Fruit fly (Drosophila melanogaster) whole organism, embryonic: ENCODE measurements around the gene CG7458.

Experiments
- Bgb ChIP-seq: fragments of 200-800 bp; sonication (Bioruptor generic); IDR thresholded peaks from 2 replicates; pipeline ENCODE4 v1.3.6; 2022; ENCODE audit warnings: missing biosample characterization, missing genetic modification characterization; ENCODE audit not compliant: partially characterized antibody
- BtbVII ChIP-seq: fragments of 200-800 bp; sonication (Bioruptor generic); optimal IDR thresholded peaks from 3 replicates; lab custom pipeline; 2017; ENCODE audit warnings: missing biosample characterization, mild to moderate bottlenecking, missing genetic modification characterization
- CG11085 ChIP-seq: fragments of 200-800 bp; sonication (Bioruptor generic); IDR thresholded peaks from 2 replicates; pipeline ENCODE4 v1.3.6; 2022; ENCODE audit warnings: missing biosample characterization, missing genetic modification characterization
- CG11695 ChIP-seq: fragments of 200-800 bp; sonication (Bioruptor generic); IDR thresholded peaks from 3 replicates; pipeline ENCODE4 v1.3.6; 2022; ENCODE audit warnings: missing biosample characterization, missing genetic modification characterization
- CG12104 ChIP-seq: fragments of 200-800 bp; sonication (Bioruptor generic); optimal IDR thresholded peaks from 3 replicates; lab custom pipeline; 2016; ENCODE audit warnings: missing biosample characterization, missing genetic modification characterization
- CG12236 ChIP-seq: fragments of 200-800 bp; sonication (Bioruptor generic); optimal IDR thresholded peaks from 2 replicates; lab custom pipeline; 2016; ENCODE audit warnings: missing biosample characterization, missing genetic modification characterization
- CG1233 ChIP-seq: fragments of 200-800 bp; sonication (Bioruptor generic); optimal IDR thresholded peaks from 4 replicates; lab custom pipeline; 2018; ENCODE audit warnings: missing biosample characterization, mild to moderate bottlenecking, missing genetic modification characterization
- CG13123 ChIP-seq: fragments of 200-800 bp; sonication (Bioruptor generic); optimal IDR thresholded peaks from 2 replicates; lab custom pipeline; 2016; ENCODE audit warnings: missing biosample characterization, missing genetic modification characterization
- CG15011 ChIP-seq: fragments of 200-800 bp; sonication (Bioruptor generic); optimal IDR thresholded peaks from 3 replicates; lab custom pipeline; 2018; ENCODE audit warnings: missing biosample characterization, mild to moderate bottlenecking, missing genetic modification characterization
- CG1529 ChIP-seq: fragments of 200-800 bp; sonication (Bioruptor generic); optimal IDR thresholded peaks from 3 replicates; lab custom pipeline; 2018; ENCODE audit warnings: missing biosample characterization, missing genetic modification characterization
- CG17612 ChIP-seq: fragments of 200-800 bp; sonication (Bioruptor generic); IDR thresholded peaks from 2 replicates; pipeline ENCODE4 v1.3.6; 2022; ENCODE audit warnings: missing biosample characterization, missing genetic modification characterization
- CG18011 ChIP-seq: fragments of 200-800 bp; sonication (Bioruptor generic); optimal IDR thresholded peaks from 2 replicates; lab custom pipeline; 2017; ENCODE audit warnings: missing biosample characterization, missing genetic modification characterization, mild to moderate bottlenecking, moderate library complexity, missing genotype
- CG2678 ChIP-seq: fragments of 200-800 bp; sonication (Bioruptor generic); optimal IDR thresholded peaks from 3 replicates; lab custom pipeline; 2019; ENCODE audit warnings: missing biosample characterization, mild to moderate bottlenecking, missing genetic modification characterization, moderate library complexity
- CG32532 ChIP-seq: fragments of 200-800 bp; sonication (Bioruptor generic); IDR thresholded peaks from 2 replicates; pipeline ENCODE4 v1.3.6; 2022; ENCODE audit warnings: missing biosample characterization, missing genetic modification characterization
- CG34376 ChIP-seq: fragments of 200-800 bp; sonication (Bioruptor generic); optimal IDR thresholded peaks from 2 replicates; lab custom pipeline; 2018; ENCODE audit warnings: missing biosample characterization, mild to moderate bottlenecking, missing genetic modification characterization
- CG4424 ChIP-seq: fragments of 200-800 bp; sonication (Bioruptor generic); optimal IDR thresholded peaks from 3 replicates; lab custom pipeline; 2016; ENCODE audit warnings: missing biosample characterization, missing genetic modification characterization
- CG5180 ChIP-seq: fragments of 200-800 bp; sonication (Bioruptor generic); optimal IDR thresholded peaks from 3 replicates; lab custom pipeline; 2017; ENCODE audit warnings: missing biosample characterization, missing genetic modification characterization, mild to moderate bottlenecking, moderate library complexity, missing genetic modification reagents
- CG6689 ChIP-seq: fragments of 200-800 bp; sonication (Bioruptor generic); IDR thresholded peaks from 2 replicates; pipeline ENCODE4 v1.3.6; 2022; ENCODE audit warnings: missing biosample characterization, missing genetic modification characterization
- CkIIα-i1 ChIP-seq: fragments of 200-800 bp; sonication (Bioruptor generic); IDR thresholded peaks from 2 replicates; pipeline ENCODE4 v1.3.6; 2022; ENCODE audit warnings: missing biosample characterization, missing genetic modification characterization
- D19A ChIP-seq: fragments of 200-800 bp; optimal IDR thresholded peaks from 3 replicates; lab custom pipeline; 2019; ENCODE audit warnings: missing biosample characterization, mild to moderate bottlenecking, missing genetic modification characterization, moderate library complexity
- Dbx ChIP-seq: fragments of 200-800 bp; sonication (Bioruptor generic); IDR thresholded peaks from 3 replicates; pipeline ENCODE4 v1.3.6; 2022; ENCODE audit warnings: missing biosample characterization, missing genetic modification characterization
- Deaf1 ChIP-seq: fragments of 200-800 bp; optimal IDR thresholded peaks from 3 replicates; lab custom pipeline; 2019; ENCODE audit warnings: missing biosample characterization, mild to moderate bottlenecking, missing genetic modification characterization, moderate library complexity
- Dip2 ChIP-seq: fragments of 200-800 bp; sonication (Bioruptor generic); IDR thresholded peaks from 2 replicates; pipeline ENCODE4 v1.3.6; 2022; ENCODE audit warnings: missing biosample characterization, missing genetic modification characterization
- ERR ChIP-seq: fragments of 200-800 bp; sonication (Bioruptor generic); optimal IDR thresholded peaks from 2 replicates; lab custom pipeline; 2016; ENCODE audit warnings: missing biosample characterization, missing genetic modification characterization
- Hey ChIP-seq: fragments of 200-800 bp; sonication (Bioruptor generic); optimal IDR thresholded peaks from 3 replicates; lab custom pipeline; 2018; ENCODE audit warnings: missing biosample characterization, mild to moderate bottlenecking, missing genetic modification characterization
- Hr51 ChIP-seq, 2 experiments: fragments of 200-800 bp; sonication (Bioruptor generic); optimal IDR thresholded peaks; 2 replicates in 1 of 2; 3 replicates in 1 of 2; lab custom pipeline; 2016 to 2018; ENCODE audit warnings: missing biosample characterization in 2 of 2, missing genetic modification characterization in 2 of 2, mild to moderate bottlenecking in 1 of 2, moderate library complexity in 1 of 2
- MTF-1 ChIP-seq: fragments of 200-800 bp; sonication (Bioruptor generic); optimal IDR thresholded peaks from 2 replicates; lab custom pipeline; 2018; ENCODE audit warnings: missing biosample characterization, mild to moderate bottlenecking, missing genetic modification characterization, borderline replicate concordance
- Meics ChIP-seq: fragments of 200-800 bp; sonication (Bioruptor generic); optimal IDR thresholded peaks from 2 replicates; lab custom pipeline; 2017; ENCODE audit warnings: missing biosample characterization, mild to moderate bottlenecking, missing genetic modification characterization
- Optix ChIP-seq: fragments of 200-800 bp; sonication (Bioruptor generic); IDR thresholded peaks from 3 replicates; pipeline ENCODE4 v1.3.6; 2022; ENCODE audit warnings: missing biosample characterization, missing genetic modification characterization
- Pdp1 ChIP-seq, 2 experiments: fragments of 200-800 bp; sonication (Bioruptor generic); optimal IDR thresholded peaks; 3 replicates each; lab custom pipeline; 2016; ENCODE audit warnings: missing biosample characterization in 2 of 2, missing genetic modification characterization in 2 of 2, mild to moderate bottlenecking in 1 of 2, moderate library complexity in 1 of 2
- Rfx ChIP-seq: fragments of 200-800 bp; sonication (Bioruptor generic); IDR thresholded peaks from 2 replicates; pipeline ENCODE4 v1.3.6; 2022; ENCODE audit warnings: missing biosample characterization, missing genetic modification characterization
- Sox102F ChIP-seq: fragments of 200-800 bp; sonication (Bioruptor generic); optimal IDR thresholded peaks from 2 replicates; lab custom pipeline; 2018; ENCODE audit warnings: missing biosample characterization, mild to moderate bottlenecking, missing genetic modification characterization, moderate library complexity
- Usf ChIP-seq: fragments of 200-800 bp; sonication (Bioruptor generic); optimal IDR thresholded peaks from 2 replicates; lab custom pipeline; 2017; ENCODE audit warnings: missing genotype, missing biosample characterization, missing genetic modification characterization
- croc ChIP-seq: fragments of 200-800 bp; sonication (Bioruptor generic); conservative IDR thresholded peaks from 3 replicates; pipeline ENCODE4 v1.3.6; 2022; ENCODE audit warnings: missing biosample characterization, missing genetic modification characterization
- danr ChIP-seq: fragments of 200-800 bp; sonication (Bioruptor generic); IDR thresholded peaks from 2 replicates; pipeline ENCODE4 v1.3.6; 2022; ENCODE audit warnings: missing biosample characterization, missing genetic modification characterization
- dysf ChIP-seq: fragments of 200-800 bp; sonication (Bioruptor generic); IDR thresholded peaks from 3 replicates; pipeline ENCODE4 v1.3.6; 2022; ENCODE audit warnings: missing biosample characterization, missing genetic modification characterization
- fd64A ChIP-seq: fragments of 200-800 bp; sonication (Bioruptor generic); optimal IDR thresholded peaks from 3 replicates; lab custom pipeline; 2018; ENCODE audit warnings: missing biosample characterization, mild to moderate bottlenecking, missing genetic modification characterization
- fd96Cb ChIP-seq: fragments of 200-800 bp; sonication (Bioruptor generic); optimal IDR thresholded peaks from 2 replicates; lab custom pipeline; 2018; ENCODE audit warnings: missing biosample characterization, mild to moderate bottlenecking, missing genetic modification characterization, moderate library complexity
- ind ChIP-seq: fragments of 200-800 bp; sonication (Bioruptor generic); optimal IDR thresholded peaks from 3 replicates; lab custom pipeline; 2016; ENCODE audit warnings: missing biosample characterization, missing genetic modification characterization
- nerfin-1 ChIP-seq: fragments of 200-800 bp; sonication (Bioruptor generic); optimal IDR thresholded peaks from 3 replicates; lab custom pipeline; 2019; ENCODE audit warnings: missing biosample characterization, mild to moderate bottlenecking, missing genetic modification characterization, moderate library complexity
- phol ChIP-seq: fragments of 200-800 bp; sonication (Bioruptor generic); optimal IDR thresholded peaks from 3 replicates; lab custom pipeline; 2018; ENCODE audit warnings: missing biosample characterization, mild to moderate bottlenecking, missing genetic modification characterization, moderate library complexity
- pros ChIP-seq: fragments of 200-800 bp; sonication (Bioruptor generic); optimal IDR thresholded peaks from 3 replicates; lab custom pipeline; 2019; ENCODE audit warnings: missing biosample characterization, mild to moderate bottlenecking, missing genetic modification characterization, moderate library complexity
- pum ChIP-seq: fragments of 200-800 bp; sonication (Bioruptor generic); optimal IDR thresholded peaks from 2 replicates; lab custom pipeline; 2016; ENCODE audit warnings: missing biosample characterization, missing genetic modification characterization
- sc ChIP-seq, 3 experiments: fragments of >200 bp in 2 of 3; fragments of 200-800 bp in 1 of 3; sonication (Bioruptor generic) in 1 of 3; optimal IDR thresholded peaks; 2 replicates in 2 of 3; 3 replicates in 1 of 3; lab custom pipeline; 2017; ENCODE audit warnings: mild to moderate bottlenecking in 1 of 3, missing biosample characterization in 1 of 3, missing genetic modification characterization in 1 of 3, missing genetic modification reagents in 1 of 3
- shn ChIP-seq: fragments of 200-800 bp; sonication (Bioruptor generic); optimal IDR thresholded peaks from 3 replicates; lab custom pipeline; 2016; ENCODE audit warnings: missing biosample characterization, missing genetic modification characterization
- zen2 ChIP-seq: fragments of 200-800 bp; sonication (Bioruptor generic); IDR thresholded peaks from 3 replicates; pipeline ENCODE4 v1.3.6; 2022; ENCODE audit warnings: missing biosample characterization, missing genetic modification characterization; ENCODE audit not compliant: partially characterized antibody
- zfh1 ChIP-seq: fragments of 200-800 bp; sonication (Bioruptor generic); IDR thresholded peaks from 3 replicates; pipeline ENCODE4 v1.3.6; 2022; ENCODE audit warnings: missing biosample characterization, missing genetic modification characterization

Gene CG7458

dm6 chr3L:21954474-21955321 is at the start of gene CG7458 (continued):
- TF ChIP-seq CG11695 (GFP tag; lab: Robert Waterston, UW), result peak; percentile 34; the same call in 1 of the 3 replicates
- no peak for TF ChIP-seq fd64A (GFP tag; lab: Kevin White, UChicago)
- TF ChIP-seq fd96Cb, result peak; percentile 57
- no peak for TF ChIP-seq Optix (GFP tag; lab: Robert Waterston, UW)
- TF ChIP-seq Deaf1 (tag; lab: Kevin White, UChicago), result peak; percentile 52
- peak; percentile 6 for TF ChIP-seq CG5180 (GFP tag; lab: Kevin White, UChicago)
- no peak for TF ChIP-seq nerfin-1
- peak; percentile 10; the same call in 1 of the 2 replicates for TF ChIP-seq Bgb
- 0 out of 3 replicates have a peak, but pooled peaks have one; percentile 25 for TF ChIP-seq Dbx (GFP tag; lab: Robert Waterston, UW)
- no peak for TF ChIP-seq sc (optimal IDR thresholded peaks at IDR 0.05; lab: Kevin White, UChicago)
- peak; percentile 16 for TF ChIP-seq sc (GFP tag; optimal IDR thresholded peaks at IDR 0.05; lab: Kevin White, UChicago)
- TF ChIP-seq CG11085 (GFP tag; lab: Robert Waterston, UW), result peak; percentile 16; the same call in 1 of the 2 replicates
- TF ChIP-seq CkIIα-i1 (GFP tag; lab: Robert Waterston, UW), result no peak
- TF ChIP-seq Pdp1 (GFP tag; optimal IDR thresholded peaks at IDR 0.05; lab: Kevin White, UChicago), result peak; percentile 44 to 96
- TF ChIP-seq croc, result no peak
- TF ChIP-seq CG12104 (GFP tag; lab: Kevin White, UChicago), result peak; percentile 1
- peak; percentile 25; the same call in 1 of the 3 replicates for TF ChIP-seq zfh1 (GFP tag; lab: Robert Waterston, UW)
- TF ChIP-seq CG4424 (GFP tag; lab: Kevin White, UChicago), result peak; percentile 62
- TF ChIP-seq Sox102F, result peak; percentile 64
- TF ChIP-seq ind (GFP tag; lab: Kevin White, UChicago), result peak; percentile 41
- peak; percentile 30 for TF ChIP-seq pros (GFP tag; lab: Kevin White, UChicago)
- TF ChIP-seq zen2 (GFP tag; lab: Robert Waterston, UW), result 0 out of 3 replicates have a peak, but pooled peaks have one; percentile 36
- no peak for TF ChIP-seq CG12236 (GFP tag; lab: Kevin White, UChicago)
- peak; percentile 65 for TF ChIP-seq phol (tag; lab: Kevin White, UChicago)
- TF ChIP-seq D19A (tag; lab: Kevin White, UChicago), result peak; percentile 43
- peak; percentile 74 for TF ChIP-seq CG2678
- 0 out of 2 replicates have a peak, but pooled peaks have one; percentile 37 for TF ChIP-seq CG6689
- peak; percentile 15 for TF ChIP-seq shn
- TF ChIP-seq Hey (tag; lab: Kevin White, UChicago), result peak; percentile 30
- 0 out of 2 replicates have a peak, but pooled peaks have one; percentile 11 for TF ChIP-seq CG17612 (GFP tag; lab: Robert Waterston, UW)
- TF ChIP-seq ERR (GFP tag; lab: Kevin White, UChicago), result peak; percentile 30
- peak; percentile 95 for TF ChIP-seq CG34376 (GFP tag; lab: Kevin White, UChicago)
- TF ChIP-seq MTF-1 (GFP tag; lab: Kevin White, UChicago), result peak; percentile 36
- TF ChIP-seq CG1233 (GFP tag; lab: Kevin White, UChicago), result peak; percentile 35
- TF ChIP-seq Dip2 (GFP tag; lab: Robert Waterston, UW), result no peak
- peak; percentile 70 for TF ChIP-seq Meics (GFP tag; lab: Kevin White, UChicago)
- TF ChIP-seq CG18011 (GFP tag; lab: Kevin White, UChicago), result peak; percentile 11
- TF ChIP-seq dysf, result peak; percentile 66; the same call in 2 of the 3 replicates
- TF ChIP-seq Rfx (GFP tag; lab: Robert Waterston, UW), result peak; percentile 41; the same call in 1 of the 2 replicates
- peak; percentile 37; the same call in 1 of the 2 replicates for TF ChIP-seq CG32532 (GFP tag; lab: Robert Waterston, UW)
- peak; percentile 13 to 67 for TF ChIP-seq Hr51 (GFP tag; optimal IDR thresholded peaks at IDR 0.05; lab: Kevin White, UChicago)
- TF ChIP-seq pum (GFP tag; lab: Kevin White, UChicago), result peak; percentile 8
- TF ChIP-seq CG13123 (GFP tag; lab: Kevin White, UChicago), result no peak
- TF ChIP-seq CG1529 (GFP tag; lab: Kevin White, UChicago), result peak; percentile 37
- peak; percentile 49 for TF ChIP-seq Usf (GFP tag; lab: Kevin White, UChicago)
- TF ChIP-seq CG15011 (GFP tag; lab: Kevin White, UChicago), result peak; percentile 56
- no peak for TF ChIP-seq BtbVII
- no peak for TF ChIP-seq danr (GFP tag; lab: Robert Waterston, UW)
